Fruit fly (Drosophila melanogaster) whole organism, embryonic: ENCODE data around the gene dbe.

Experiments
- ATbp ChIP-seq: fragments of 200-800 bp; sonication (Bioruptor generic); optimal IDR thresholded peaks from 2 replicates; lab custom pipeline; 2017; ENCODE audit warnings: missing biosample characterization, mild to moderate bottlenecking, missing genetic modification characterization, missing genetic modification reagents
- Adf1 ChIP-seq: fragments of 200-800 bp; sonication (Bioruptor generic); IDR thresholded peaks from 2 replicates; pipeline ENCODE4 v1.3.6; 2022; ENCODE audit warnings: missing biosample characterization, missing genetic modification characterization
- BtbVII ChIP-seq: fragments of 200-800 bp; sonication (Bioruptor generic); optimal IDR thresholded peaks from 3 replicates; lab custom pipeline; 2017; ENCODE audit warnings: missing biosample characterization, mild to moderate bottlenecking, missing genetic modification characterization
- Bteb2 ChIP-seq: fragments of 200-800 bp; sonication (Bioruptor generic); optimal IDR thresholded peaks from 2 replicates; lab custom pipeline; 2016; ENCODE audit warnings: missing biosample characterization, missing genetic modification characterization
- CG10431 ChIP-seq: fragments of 200-800 bp; sonication (Bioruptor generic); optimal IDR thresholded peaks from 3 replicates; lab custom pipeline; 2018; ENCODE audit warnings: missing biosample characterization, mild to moderate bottlenecking, missing genetic modification characterization
- CG10543 ChIP-seq: fragments of 200-800 bp; sonication (Bioruptor generic); optimal IDR thresholded peaks from 3 replicates; lab custom pipeline; 2017; ENCODE audit warnings: missing biosample characterization, mild to moderate bottlenecking, missing genetic modification characterization, moderate library complexity
- CG10979 ChIP-seq: fragments of 200-800 bp; sonication (Bioruptor generic); optimal IDR thresholded peaks from 2 replicates; lab custom pipeline; 2018; ENCODE audit warnings: missing biosample characterization, mild to moderate bottlenecking, missing genetic modification characterization, moderate library complexity
- CG11696 ChIP-seq: fragments of 200-800 bp; sonication (Bioruptor generic); IDR thresholded peaks from 2 replicates; pipeline ENCODE4 v1.3.6; 2022; ENCODE audit warnings: missing biosample characterization, missing genetic modification characterization
- CG12391 ChIP-seq: fragments of 200-800 bp; sonication (Bioruptor generic); optimal IDR thresholded peaks from 3 replicates; lab custom pipeline; 2018; ENCODE audit warnings: missing biosample characterization, mild to moderate bottlenecking, missing genetic modification characterization, moderate library complexity
- CG12769 ChIP-seq: fragments of 200-800 bp; sonication (Bioruptor generic); optimal IDR thresholded peaks from 2 replicates; lab custom pipeline; 2019; ENCODE audit warnings: missing biosample characterization, mild to moderate bottlenecking, missing genetic modification characterization, moderate library complexity
- CG17186 ChIP-seq: fragments of 200-800 bp; sonication (Bioruptor generic); optimal IDR thresholded peaks from 3 replicates; lab custom pipeline; 2017; ENCODE audit warnings: missing biosample characterization, missing genetic modification reagents, missing genetic modification characterization
- CG17568 ChIP-seq: fragments of 200-800 bp; sonication (Bioruptor generic); optimal IDR thresholded peaks from 2 replicates; lab custom pipeline; 2018; ENCODE audit warnings: missing biosample characterization, mild to moderate bottlenecking, missing genetic modification characterization, moderate library complexity
- CG2129 ChIP-seq: fragments of 200-800 bp; sonication (Bioruptor generic); IDR thresholded peaks from 2 replicates; pipeline ENCODE4 v1.3.6; 2022; ENCODE audit warnings: missing biosample characterization, missing genetic modification characterization; ENCODE audit not compliant: partially characterized antibody
- CG30431 ChIP-seq: fragments of 200-800 bp; sonication (Bioruptor generic); optimal IDR thresholded peaks from 2 replicates; lab custom pipeline; 2017; ENCODE audit warnings: missing biosample characterization, missing genetic modification characterization
- CG34224 ChIP-seq: fragments of 200-800 bp; sonication (Bioruptor generic); IDR thresholded peaks from 3 replicates; pipeline ENCODE4 v1.3.6; 2022; ENCODE audit warnings: missing biosample characterization, missing genetic modification characterization; ENCODE audit not compliant: partially characterized antibody
- CG5245 ChIP-seq: fragments of 200-800 bp; sonication (Bioruptor generic); optimal IDR thresholded peaks from 3 replicates; lab custom pipeline; 2016; ENCODE audit warnings: missing biosample characterization, missing genetic modification characterization
- CG8388 ChIP-seq: fragments of 200-800 bp; sonication (Bioruptor generic); optimal IDR thresholded peaks from 2 replicates; lab custom pipeline; 2019; ENCODE audit warnings: missing biosample characterization, mild to moderate bottlenecking, missing genetic modification characterization, moderate library complexity
- CG9932 ChIP-seq: fragments of 200-800 bp; sonication (Bioruptor generic); IDR thresholded peaks from 2 replicates; pipeline ENCODE4 v1.3.6; 2022; ENCODE audit warnings: missing biosample characterization, missing genetic modification characterization
- D19B ChIP-seq: fragments of 200-800 bp; sonication (Bioruptor generic); optimal IDR thresholded peaks from 2 replicates; lab custom pipeline; 2017; ENCODE audit warnings: missing biosample characterization, mild to moderate bottlenecking, missing genetic modification characterization
- Dbx ChIP-seq: fragments of 200-800 bp; sonication (Bioruptor generic); IDR thresholded peaks from 3 replicates; pipeline ENCODE4 v1.3.6; 2022; ENCODE audit warnings: missing biosample characterization, missing genetic modification characterization
- Gug ChIP-seq: fragments of 200-800 bp; sonication (Bioruptor generic); IDR thresholded peaks from 4 replicates; pipeline ENCODE4 v1.3.6; 2022; ENCODE audit warnings: missing biosample characterization, missing genetic modification characterization
- HmgD ChIP-seq: fragments of 200-800 bp; sonication (Bioruptor generic); optimal IDR thresholded peaks from 3 replicates; lab custom pipeline; 2016; ENCODE audit warnings: missing biosample characterization, missing genetic modification characterization
- HmgZ ChIP-seq: fragments of 200-800 bp; sonication (Bioruptor generic); optimal IDR thresholded peaks from 2 replicates; lab custom pipeline; 2018; ENCODE audit warnings: missing biosample characterization, mild to moderate bottlenecking, missing genetic modification characterization
- Hr78 ChIP-seq, 2 experiments: fragments of 200-800 bp in 1 of 2; fragments of >200 bp in 1 of 2; sonication (Bioruptor generic) in 1 of 2; optimal IDR thresholded peaks; 2 replicates each; lab custom pipeline; 2017 to 2019; ENCODE audit warnings: missing biosample characterization in 2 of 2, missing genetic modification characterization in 2 of 2, mild to moderate bottlenecking in 1 of 2, moderate library complexity in 1 of 2
- Lim3 ChIP-seq: fragments of 200-800 bp; sonication (Bioruptor generic); IDR thresholded peaks from 2 replicates; pipeline ENCODE4 v1.3.6; 2022; ENCODE audit warnings: missing biosample characterization, missing genetic modification characterization
- Meics ChIP-seq: fragments of 200-800 bp; sonication (Bioruptor generic); optimal IDR thresholded peaks from 2 replicates; lab custom pipeline; 2017; ENCODE audit warnings: missing biosample characterization, mild to moderate bottlenecking, missing genetic modification characterization
- NK7.1 ChIP-seq: fragments of 200-800 bp; sonication (Bioruptor generic); optimal IDR thresholded peaks from 3 replicates; lab custom pipeline; 2016; ENCODE audit warnings: missing biosample characterization, missing genetic modification characterization
- NfI ChIP-seq: fragments of 200-800 bp; sonication (Bioruptor generic); optimal IDR thresholded peaks from 3 replicates; lab custom pipeline; 2018; ENCODE audit warnings: missing biosample characterization, mild to moderate bottlenecking, missing genetic modification characterization, moderate library complexity
- Rfx ChIP-seq: fragments of 200-800 bp; sonication (Bioruptor generic); IDR thresholded peaks from 2 replicates; pipeline ENCODE4 v1.3.6; 2022; ENCODE audit warnings: missing biosample characterization, missing genetic modification characterization
- Sox100B ChIP-seq: fragments of 200-800 bp; sonication (Bioruptor generic); optimal IDR thresholded peaks from 3 replicates; lab custom pipeline; 2018; ENCODE audit warnings: missing biosample characterization, mild to moderate bottlenecking, missing genetic modification characterization
- Xrp1 ChIP-seq: fragments of 200-800 bp; sonication (Bioruptor generic); IDR thresholded peaks from 2 replicates; pipeline ENCODE4 v1.3.6; 2022; ENCODE audit warnings: missing biosample characterization, missing genetic modification characterization
- YL-1 ChIP-seq: fragments of 200-800 bp; sonication (Bioruptor generic); optimal IDR thresholded peaks from 3 replicates; lab custom pipeline; 2017; ENCODE audit warnings: missing biosample characterization, mild to moderate bottlenecking, missing genetic modification characterization
- corto ChIP-seq: fragments of 200-800 bp; sonication (Bioruptor generic); optimal IDR thresholded peaks from 2 replicates; lab custom pipeline; 2016; ENCODE audit warnings: missing biosample characterization, mild to moderate bottlenecking, missing genetic modification characterization, moderate library complexity
- crol ChIP-seq: fragments of 200-800 bp; sonication (Bioruptor generic); IDR thresholded peaks from 2 replicates; pipeline ENCODE4 v1.3.6; 2022; ENCODE audit warnings: missing biosample characterization, missing genetic modification characterization
- da ChIP-seq: fragments of 200-800 bp; sonication (Bioruptor generic); optimal IDR thresholded peaks from 2 replicates; lab custom pipeline; 2016; ENCODE audit warnings: missing biosample characterization, missing genetic modification characterization
- disco-r ChIP-seq: fragments of 200-800 bp; sonication (Bioruptor generic); optimal IDR thresholded peaks from 2 replicates; lab custom pipeline; 2016; ENCODE audit warnings: missing biosample characterization, missing genetic modification characterization
- fd64A ChIP-seq: fragments of 200-800 bp; sonication (Bioruptor generic); optimal IDR thresholded peaks from 3 replicates; lab custom pipeline; 2018; ENCODE audit warnings: missing biosample characterization, mild to moderate bottlenecking, missing genetic modification characterization
- gem ChIP-seq: fragments of 200-800 bp; sonication (Bioruptor generic); optimal IDR thresholded peaks from 2 replicates; lab custom pipeline; 2019; ENCODE audit warnings: missing biosample characterization, mild to moderate bottlenecking, missing genetic modification characterization, moderate library complexity
- gro ChIP-seq: fragments of 200-800 bp; sonication (Bioruptor generic); optimal IDR thresholded peaks from 2 replicates; lab custom pipeline; 2016; ENCODE audit warnings: missing biosample characterization, missing genetic modification characterization
- hb ChIP-seq: fragments of 200-800 bp; sonication (Bioruptor generic); IDR thresholded peaks from 3 replicates; pipeline ENCODE4 v1.3.6; 2022; ENCODE audit warnings: missing biosample characterization, missing genetic modification characterization; ENCODE audit not compliant: partially characterized antibody
- insv ChIP-seq, 2 experiments: fragments of 200-800 bp; sonication (Bioruptor generic); optimal IDR thresholded peaks; 3 replicates each; lab custom pipeline; 2016 to 2018; ENCODE audit warnings: missing biosample characterization in 2 of 2, missing genetic modification characterization in 2 of 2
- knrl ChIP-seq: fragments of 200-800 bp; sonication (Bioruptor generic); IDR thresholded peaks from 3 replicates; pipeline ENCODE4 v1.3.6; 2022; ENCODE audit warnings: missing biosample characterization, missing genetic modification characterization; ENCODE audit not compliant: partially characterized antibody
- lilli ChIP-seq: fragments of 200-800 bp; sonication (Bioruptor generic); optimal IDR thresholded peaks from 3 replicates; lab custom pipeline; 2016; ENCODE audit warnings: missing biosample characterization, missing genetic modification characterization
- luna ChIP-seq: fragments of 200-800 bp; sonication (Bioruptor generic); optimal IDR thresholded peaks from 2 replicates; lab custom pipeline; 2016; ENCODE audit warnings: missing biosample characterization, missing genetic modification characterization
- pros ChIP-seq: fragments of 200-800 bp; sonication (Bioruptor generic); optimal IDR thresholded peaks from 3 replicates; lab custom pipeline; 2019; ENCODE audit warnings: missing biosample characterization, mild to moderate bottlenecking, missing genetic modification characterization, moderate library complexity
- sens ChIP-seq: fragments of 200-800 bp; sonication (Bioruptor generic); peaks from one replicate; lab custom pipeline; 2016; ENCODE audit warnings: missing biosample characterization, missing genetic modification characterization
- tgo ChIP-seq: fragments of 200-800 bp; sonication (Bioruptor generic); IDR thresholded peaks from 3 replicates; pipeline ENCODE4 v1.3.6; 2022; ENCODE audit warnings: missing biosample characterization, missing genetic modification characterization
- yki ChIP-seq: fragments of >200 bp; optimal IDR thresholded peaks from 3 replicates; lab custom pipeline; 2018
- zfh1 ChIP-seq: fragments of 200-800 bp; sonication (Bioruptor generic); IDR thresholded peaks from 3 replicates; pipeline ENCODE4 v1.3.6; 2022; ENCODE audit warnings: missing biosample characterization, missing genetic modification characterization

Gene dbe

DNA sequence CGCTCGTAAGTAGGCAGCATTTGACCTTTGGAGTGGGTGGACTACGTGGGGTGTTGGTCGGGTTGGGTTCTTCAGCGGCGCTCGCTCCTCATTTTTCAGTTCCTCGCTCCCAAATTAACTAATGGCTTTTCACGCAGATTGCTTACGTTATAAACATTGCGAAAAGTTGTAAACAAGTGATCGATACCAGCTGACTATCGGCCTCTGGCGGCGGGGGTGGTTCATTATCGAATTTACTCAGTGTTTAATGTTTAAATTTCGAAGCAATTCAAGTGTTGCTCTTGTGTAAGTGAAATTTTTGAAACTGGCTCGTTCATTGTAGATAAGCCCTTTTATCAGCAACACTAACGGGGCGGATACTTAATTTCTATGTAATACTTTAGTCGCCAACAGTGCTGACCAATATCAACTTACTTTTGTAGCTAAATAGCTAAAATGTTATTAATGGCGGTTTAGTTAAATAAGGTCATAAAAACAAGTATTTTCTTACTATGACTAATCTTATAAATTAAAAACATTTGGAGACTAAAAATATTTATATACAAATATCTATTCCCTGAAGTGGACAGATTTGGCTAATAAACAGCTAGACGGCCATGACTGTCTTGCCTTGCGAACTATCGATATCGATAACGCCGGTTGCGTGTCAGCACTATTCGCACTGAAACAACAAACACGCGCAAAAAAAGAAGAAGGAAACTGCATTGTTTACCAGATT lies 50.2 kb downstream of the dbe start, which contains the start of the genes PGAP2 and Clp (continued):
- peak; percentile 6 for TF ChIP-seq NK7.1 (GFP tag; lab: Kevin White, UChicago)
- TF ChIP-seq luna (GFP tag; lab: Kevin White, UChicago), result no peak
- TF ChIP-seq CG11696 (GFP tag; lab: Robert Waterston, UW), result no peak
- no peak for TF ChIP-seq Adf1 (GFP tag; lab: Robert Waterston, UW)
- no peak for TF ChIP-seq crol
- TF ChIP-seq CG12769, result no peak
- peak; percentile 89 for TF ChIP-seq gem (tag; lab: Kevin White, UChicago)
- TF ChIP-seq D19B (GFP tag; lab: Kevin White, UChicago), result peak; percentile 49
- TF ChIP-seq NfI, result peak; percentile 61
- TF ChIP-seq hb (GFP tag; lab: Robert Waterston, UW), result 0 out of 3 replicates have a peak, but pooled peaks have one; percentile 68
- no peak for TF ChIP-seq Lim3
- peak; percentile 63; the same call in 3 of the 4 replicates for TF ChIP-seq Gug (GFP tag; lab: Robert Waterston, UW)
- TF ChIP-seq Meics (GFP tag; lab: Kevin White, UChicago), result peak; percentile 66
- peak; percentile 48 for TF ChIP-seq CG17186 (GFP tag; lab: Kevin White, UChicago)
- TF ChIP-seq HmgZ, result peak; percentile 80
- TF ChIP-seq Xrp1 (GFP tag; lab: Robert Waterston, UW), result peak; percentile 82
- TF ChIP-seq insv (GFP tag; optimal IDR thresholded peaks at IDR 0.05; lab: Kevin White, UChicago), result no peak
- no peak for TF ChIP-seq Sox100B
- TF ChIP-seq yki (lab: Kevin White, UChicago), result no peak
- TF ChIP-seq YL-1 (GFP tag; lab: Kevin White, UChicago), result no peak
- TF ChIP-seq CG8388 (GFP tag; lab: Kevin White, UChicago), result peak; percentile 85
- peak; percentile 9 for TF ChIP-seq gro (GFP tag; lab: Kevin White, UChicago)
- peak; percentile 52; the same call in 2 of the 3 replicates for TF ChIP-seq knrl
- TF ChIP-seq da, result no peak
- no peak for TF ChIP-seq BtbVII (GFP tag; lab: Kevin White, UChicago)
- no peak for TF ChIP-seq CG17568 (GFP tag; lab: Kevin White, UChicago)
- TF ChIP-seq HmgD (GFP tag; lab: Kevin White, UChicago), result no peak
- peak; percentile 19 for TF ChIP-seq CG30431
- TF ChIP-seq CG10543, result peak; percentile 52
- peak; percentile 42 for TF ChIP-seq CG5245 (GFP tag; lab: Kevin White, UChicago)
- peak; percentile 87 for TF ChIP-seq sens (GFP tag; lab: Kevin White, UChicago)
- no peak for TF ChIP-seq disco-r (GFP tag; lab: Kevin White, UChicago)
- TF ChIP-seq fd64A (GFP tag; lab: Kevin White, UChicago), result no peak
- no peak for TF ChIP-seq pros
- peak; percentile 82 for TF ChIP-seq lilli (GFP tag; lab: Kevin White, UChicago)
- no peak for TF ChIP-seq CG10431 (GFP tag; lab: Kevin White, UChicago)
- TF ChIP-seq Dbx, result peak; percentile 72; the same call in 2 of the 3 replicates
- TF ChIP-seq CG12391 (tag; lab: Kevin White, UChicago), result peak; percentile 89
- no peak for TF ChIP-seq corto (GFP tag; lab: Kevin White, UChicago)
- no peak; the same call in 2 of the 3 replicates for TF ChIP-seq CG34224
- peak; percentile 6 for TF ChIP-seq ATbp
- peak; percentile 84 for TF ChIP-seq Rfx (GFP tag; lab: Robert Waterston, UW)
- peak; percentile 46 for TF ChIP-seq Bteb2 (GFP tag; lab: Kevin White, UChicago)
- TF ChIP-seq CG2129, result peak; percentile 21; the same call in 1 of the 2 replicates
- no peak for TF ChIP-seq Hr78 (GFP tag; optimal IDR thresholded peaks at IDR 0.05; lab: Kevin White, UChicago)
- peak; percentile 85 for TF ChIP-seq CG10979 (tag; lab: Kevin White, UChicago)
- peak; percentile 85 for TF ChIP-seq CG9932
- peak; percentile 80 for TF ChIP-seq tgo (GFP tag; lab: Robert Waterston, UW)
- TF ChIP-seq zfh1 (GFP tag; lab: Robert Waterston, UW), result peak; percentile 65; the same call in 2 of the 3 replicates
